Fruit fly (Drosophila melanogaster) whole organism, embryonic: ENCODE data around the gene Irbp18.

ENCODE experiments used
- B-H1 ChIP-seq: fragments of 200-800 bp; sonication (Bioruptor generic); IDR thresholded peaks from 3 replicates; pipeline ENCODE4 v1.3.6; 2022; ENCODE audit warnings: missing biosample characterization, missing genetic modification characterization
- BEAF-32 ChIP-seq: fragments of 200-800 bp; sonication (Bioruptor generic); optimal IDR thresholded peaks from 3 replicates; lab custom pipeline; 2017; ENCODE audit warnings: missing biosample characterization, missing genetic modification characterization, mild to moderate bottlenecking, moderate library complexity, missing genetic modification reagents
- CG1024 ChIP-seq: fragments of 200-800 bp; sonication (Bioruptor generic); IDR thresholded peaks from 2 replicates; pipeline ENCODE4 v1.3.6; 2022; ENCODE audit warnings: missing biosample characterization, missing genetic modification characterization
- CG11085 ChIP-seq: fragments of 200-800 bp; sonication (Bioruptor generic); IDR thresholded peaks from 2 replicates; pipeline ENCODE4 v1.3.6; 2022; ENCODE audit warnings: missing biosample characterization, missing genetic modification characterization
- CG12219 ChIP-seq: fragments of 200-800 bp; sonication (Bioruptor generic); optimal IDR thresholded peaks from 3 replicates; lab custom pipeline; 2018; ENCODE audit warnings: missing biosample characterization, mild to moderate bottlenecking, missing genetic modification characterization
- CG12299 ChIP-seq: fragments of 200-800 bp; sonication (Bioruptor generic); optimal IDR thresholded peaks from 2 replicates; lab custom pipeline; 2018; ENCODE audit warnings: missing biosample characterization, mild to moderate bottlenecking, missing genetic modification characterization
- CG12942 ChIP-seq: fragments of 200-800 bp; sonication (Bioruptor generic); optimal IDR thresholded peaks from 3 replicates; lab custom pipeline; 2016; ENCODE audit warnings: missing biosample characterization, missing genetic modification characterization
- CG15479 ChIP-seq: fragments of 200-800 bp; sonication (Bioruptor generic); optimal IDR thresholded peaks from 3 replicates; lab custom pipeline; 2019; ENCODE audit warnings: missing biosample characterization, mild to moderate bottlenecking, missing genetic modification characterization, moderate library complexity
- CG15696 ChIP-seq: fragments of 200-800 bp; sonication (Bioruptor generic); optimal IDR thresholded peaks from 2 replicates; lab custom pipeline; 2019; ENCODE audit warnings: missing biosample characterization, mild to moderate bottlenecking, missing genetic modification characterization, moderate library complexity
- CG1603 ChIP-seq: fragments of 200-800 bp; sonication (Bioruptor generic); optimal IDR thresholded peaks from 2 replicates; lab custom pipeline; 2019; ENCODE audit warnings: missing biosample characterization, mild to moderate bottlenecking, missing genetic modification characterization, moderate library complexity
- CG17328 ChIP-seq: fragments of 200-800 bp; sonication (Bioruptor generic); IDR thresholded peaks from 2 replicates; pipeline ENCODE4 v1.3.6; 2022; ENCODE audit warnings: missing biosample characterization, missing genetic modification characterization
- CG2129 ChIP-seq: fragments of 200-800 bp; sonication (Bioruptor generic); IDR thresholded peaks from 2 replicates; pipeline ENCODE4 v1.3.6; 2022; ENCODE audit warnings: missing biosample characterization, missing genetic modification characterization; ENCODE audit not compliant: partially characterized antibody
- CG2889 ChIP-seq: fragments of 200-800 bp; sonication (Bioruptor generic); IDR thresholded peaks from 3 replicates; pipeline ENCODE4 v1.3.6; 2022; ENCODE audit warnings: missing biosample characterization, missing genetic modification characterization
- CG30020 ChIP-seq: fragments of 200-800 bp; optimal IDR thresholded peaks from 2 replicates; lab custom pipeline; 2019; ENCODE audit warnings: missing biosample characterization, mild to moderate bottlenecking, missing genetic modification characterization, moderate library complexity
- CG30431 ChIP-seq: fragments of 200-800 bp; sonication (Bioruptor generic); optimal IDR thresholded peaks from 2 replicates; lab custom pipeline; 2017; ENCODE audit warnings: missing biosample characterization, missing genetic modification characterization
- CG4424 ChIP-seq: fragments of 200-800 bp; sonication (Bioruptor generic); optimal IDR thresholded peaks from 3 replicates; lab custom pipeline; 2016; ENCODE audit warnings: missing biosample characterization, missing genetic modification characterization
- CG5180 ChIP-seq: fragments of 200-800 bp; sonication (Bioruptor generic); optimal IDR thresholded peaks from 3 replicates; lab custom pipeline; 2017; ENCODE audit warnings: missing biosample characterization, missing genetic modification characterization, mild to moderate bottlenecking, moderate library complexity, missing genetic modification reagents
- CG6683 ChIP-seq: fragments of 200-800 bp; sonication (Bioruptor generic); optimal IDR thresholded peaks from 2 replicates; lab custom pipeline; 2017; ENCODE audit warnings: missing biosample characterization, mild to moderate bottlenecking, missing genetic modification characterization, missing genetic modification reagents
- CG8388 ChIP-seq: fragments of 200-800 bp; sonication (Bioruptor generic); optimal IDR thresholded peaks from 2 replicates; lab custom pipeline; 2019; ENCODE audit warnings: missing biosample characterization, mild to moderate bottlenecking, missing genetic modification characterization, moderate library complexity
- CG8765 ChIP-seq: fragments of 200-800 bp; sonication (Bioruptor generic); IDR thresholded peaks from 2 replicates; pipeline ENCODE4 v1.3.6; 2022; ENCODE audit warnings: missing biosample characterization, missing genetic modification characterization
- D ChIP-seq, 2 experiments: fragments of 200-800 bp in 1 of 2; fragments of >200 bp in 1 of 2; sonication (Bioruptor generic) in 1 of 2; optimal IDR thresholded peaks; 2 replicates in 1 of 2; 3 replicates in 1 of 2; lab custom pipeline; 2017; ENCODE audit warnings: mild to moderate bottlenecking in 1 of 2, missing biosample characterization in 1 of 2, missing genetic modification characterization in 1 of 2, missing genetic modification reagents in 1 of 2
- Drgx ChIP-seq: fragments of 200-800 bp; sonication (Bioruptor generic); IDR thresholded peaks from 2 replicates; pipeline ENCODE4 v1.3.6; 2022; ENCODE audit warnings: missing biosample characterization, missing genetic modification characterization
- Fer2 ChIP-seq: fragments of 200-800 bp; sonication (Bioruptor generic); optimal IDR thresholded peaks from 2 replicates; lab custom pipeline; 2018; ENCODE audit warnings: missing biosample characterization, mild to moderate bottlenecking, missing genetic modification characterization, moderate library complexity
- Hsf ChIP-seq: fragments of 200-800 bp; sonication (Bioruptor generic); optimal IDR thresholded peaks from 3 replicates; lab custom pipeline; 2016; ENCODE audit warnings: missing biosample characterization, missing genetic modification characterization
- Kr ChIP-seq: fragments of 200-800 bp; sonication (Bioruptor generic); optimal IDR thresholded peaks from 2 replicates; lab custom pipeline; 2017; ENCODE audit warnings: missing biosample characterization, mild to moderate bottlenecking, missing genetic modification characterization
- Lhr ChIP-seq: fragments of 200-800 bp; sonication (Bioruptor generic); optimal IDR thresholded peaks from 3 replicates; lab custom pipeline; 2017; ENCODE audit warnings: mild to moderate bottlenecking, missing biosample characterization, missing genetic modification reagents, missing genetic modification characterization
- Oaz ChIP-seq: fragments of 200-800 bp; sonication (Bioruptor generic); IDR thresholded peaks from 2 replicates; pipeline ENCODE4 v1.3.6; 2022; ENCODE audit warnings: missing biosample characterization, missing genetic modification characterization
- Oli ChIP-seq: fragments of 200-800 bp; sonication (Bioruptor generic); optimal IDR thresholded peaks from 2 replicates; lab custom pipeline; 2018; ENCODE audit warnings: missing biosample characterization, mild to moderate bottlenecking, missing genetic modification characterization, moderate library complexity
- Sry-δ ChIP-seq: fragments of 200-800 bp; sonication (Bioruptor generic); optimal IDR thresholded peaks from 2 replicates; lab custom pipeline; 2016; ENCODE audit warnings: missing biosample characterization, missing genetic modification characterization
- Taf1 ChIP-seq: fragments of 200-800 bp; sonication (Bioruptor generic); IDR thresholded peaks from 2 replicates; pipeline ENCODE4 v1.3.6; 2022; ENCODE audit warnings: missing biosample characterization, missing genetic modification characterization
- Vsx1 ChIP-seq: fragments of 200-800 bp; sonication (Bioruptor generic); optimal IDR thresholded peaks from 2 replicates; lab custom pipeline; 2017; ENCODE audit warnings: missing biosample characterization, mild to moderate bottlenecking, missing genetic modification characterization, missing genetic modification reagents
- YL-1 ChIP-seq: fragments of 200-800 bp; sonication (Bioruptor generic); optimal IDR thresholded peaks from 3 replicates; lab custom pipeline; 2017; ENCODE audit warnings: missing biosample characterization, mild to moderate bottlenecking, missing genetic modification characterization
- ara ChIP-seq: fragments of 200-800 bp; sonication (Bioruptor generic); IDR thresholded peaks from 2 replicates; pipeline ENCODE4 v1.3.6; 2022; ENCODE audit warnings: missing biosample characterization, missing genetic modification characterization
- bab2 ChIP-seq: fragments of 200-800 bp; sonication (Bioruptor generic); optimal IDR thresholded peaks from 2 replicates; lab custom pipeline; 2016; ENCODE audit warnings: missing biosample characterization, missing genetic modification characterization
- btn ChIP-seq: fragments of 200-800 bp; sonication (Bioruptor generic); optimal IDR thresholded peaks from 2 replicates; lab custom pipeline; 2016; ENCODE audit warnings: missing biosample characterization, missing genetic modification characterization
- cwo ChIP-seq: fragments of 200-800 bp; sonication (Bioruptor generic); optimal IDR thresholded peaks from 3 replicates; lab custom pipeline; 2017; ENCODE audit warnings: missing biosample characterization, missing genetic modification characterization, mild to moderate bottlenecking, moderate library complexity, missing genetic modification reagents
- esg ChIP-seq: fragments of 200-800 bp; sonication (Bioruptor generic); conservative IDR thresholded peaks from 2 replicates; pipeline ENCODE4 v1.3.6; 2022; ENCODE audit warnings: missing biosample characterization, missing genetic modification characterization
- gsb ChIP-seq: fragments of 200-800 bp; sonication (Bioruptor generic); IDR thresholded peaks from 2 replicates; pipeline ENCODE4 v1.3.6; 2022; ENCODE audit warnings: missing biosample characterization, missing genetic modification characterization
- gsb-n ChIP-seq: fragments of 200-800 bp; sonication (Bioruptor generic); optimal IDR thresholded peaks from 3 replicates; lab custom pipeline; 2018; ENCODE audit warnings: missing biosample characterization, mild to moderate bottlenecking, missing genetic modification characterization
- hb ChIP-seq: fragments of 200-800 bp; sonication (Bioruptor generic); IDR thresholded peaks from 3 replicates; pipeline ENCODE4 v1.3.6; 2022; ENCODE audit warnings: missing biosample characterization, missing genetic modification characterization; ENCODE audit not compliant: partially characterized antibody
- ind ChIP-seq: fragments of 200-800 bp; sonication (Bioruptor generic); optimal IDR thresholded peaks from 3 replicates; lab custom pipeline; 2016; ENCODE audit warnings: missing biosample characterization, missing genetic modification characterization
- inv ChIP-seq: fragments of 200-800 bp; sonication (Bioruptor generic); IDR thresholded peaks from 2 replicates; pipeline ENCODE4 v1.3.6; 2022; ENCODE audit warnings: missing biosample characterization, missing genetic modification characterization; ENCODE audit not compliant: partially characterized antibody
- lmd ChIP-seq: fragments of 200-800 bp; sonication (Bioruptor generic); IDR thresholded peaks from 2 replicates; pipeline ENCODE4 v1.3.6; 2022; ENCODE audit warnings: missing biosample characterization, missing genetic modification characterization
- repo ChIP-seq: fragments of 200-800 bp; sonication (Bioruptor generic); optimal IDR thresholded peaks from 2 replicates; lab custom pipeline; 2016; ENCODE audit warnings: missing biosample characterization, missing genetic modification characterization
- ro ChIP-seq: fragments of 200-800 bp; sonication (Bioruptor generic); IDR thresholded peaks from 2 replicates; pipeline ENCODE4 v1.3.6; 2022; ENCODE audit warnings: missing biosample characterization, missing genetic modification characterization
- salm ChIP-seq: fragments of 200-800 bp; sonication (Bioruptor generic); optimal IDR thresholded peaks from 2 replicates; lab custom pipeline; 2018; ENCODE audit warnings: missing biosample characterization, mild to moderate bottlenecking, missing genetic modification characterization
- schlank ChIP-seq: fragments of 200-800 bp; sonication (Bioruptor generic); optimal IDR thresholded peaks from 2 replicates; lab custom pipeline; 2018; ENCODE audit warnings: missing biosample characterization, mild to moderate bottlenecking, missing genetic modification characterization
- tll ChIP-seq, 2 experiments: fragments of 200-800 bp in 1 of 2; fragments of >200 bp in 1 of 2; sonication (Bioruptor generic) in 1 of 2; optimal IDR thresholded peaks; 2 replicates each; lab custom pipeline; 2017 to 2019; ENCODE audit warnings: missing biosample characterization in 2 of 2, missing genetic modification characterization in 2 of 2, mild to moderate bottlenecking in 1 of 2, moderate library complexity in 1 of 2
- zf30C ChIP-seq: fragments of 200-800 bp; sonication (Bioruptor generic); optimal IDR thresholded peaks from 3 replicates; lab custom pipeline; 2018; ENCODE audit warnings: missing biosample characterization, mild to moderate bottlenecking, missing genetic modification characterization

The Irbp18 gene

dm6 chr3L:11047877-11048276 lies 50.1 kb downstream of the Irbp18 start (continued):
- TF ChIP-seq btn (peak; percentile 42), Oaz (GFP tag; lab: Robert Waterston, UW) (peak; percentile 70), CG6683 (GFP tag; lab: Kevin White, UChicago) (no peak), Drgx (peak; percentile 40; the same call in 1 of the 2 replicates), ind (GFP tag; lab: Kevin White, UChicago) (peak; percentile 59), CG8765 (GFP tag; lab: Robert Waterston, UW) (peak; percentile 60; the same call in 1 of the 2 replicates), CG4424 (GFP tag; lab: Kevin White, UChicago) (peak; percentile 74), bab2 (GFP tag; lab: Kevin White, UChicago) (peak; percentile 78), CG11085 (GFP tag; lab: Robert Waterston, UW) (peak; percentile 69; the same call in 1 of the 2 replicates), ara (GFP tag; lab: Robert Waterston, UW) (peak; percentile 55; the same call in 1 of the 2 replicates), zf30C (GFP tag; lab: Kevin White, UChicago) (no peak), CG15479 (GFP tag; lab: Kevin White, UChicago) (no peak), CG12299 (no peak), repo (peak; percentile 66), CG2129 (no peak), ro (GFP tag; lab: Robert Waterston, UW) (no peak; the same call in 1 of the 2 replicates), CG30431 (GFP tag; lab: Kevin White, UChicago) (peak; percentile 71), CG8388 (GFP tag; lab: Kevin White, UChicago) (peak; percentile 50), Oli (tag; lab: Kevin White, UChicago) (peak; percentile 54), CG15696 (tag; lab: Kevin White, UChicago) (peak; percentile 79), YL-1 (GFP tag; lab: Kevin White, UChicago) (peak; percentile 12), Fer2 (tag; lab: Kevin White, UChicago) (peak; percentile 36), Kr (GFP tag; lab: Kevin White, UChicago) (no peak), CG1603 (peak; percentile 82), Lhr (GFP tag; lab: Kevin White, UChicago) (peak; percentile 72), CG12219 (GFP tag; lab: Kevin White, UChicago) (peak; percentile 62), cwo (no peak), B-H1 (GFP tag; lab: Robert Waterston, UW) (no peak; the same call in 2 of the 3 replicates), Hsf (GFP tag; lab: Kevin White, UChicago) (peak; percentile 83), CG2889 (GFP tag; lab: Robert Waterston, UW) (no peak), CG17328 (GFP tag; lab: Robert Waterston, UW) (peak; percentile 75), CG12942 (GFP tag; lab: Kevin White, UChicago) (peak; percentile 57), schlank (tag; lab: Kevin White, UChicago) (peak; percentile 42), gsb-n (tag; lab: Kevin White, UChicago) (peak; percentile 10), CG5180 (peak; percentile 66), Sry-δ (GFP tag; lab: Kevin White, UChicago) (peak; percentile 44), Taf1 (GFP tag; lab: Robert Waterston, UW) (peak; percentile 64), BEAF-32 (GFP tag; lab: Kevin White, UChicago) (no peak), gsb (peak; percentile 68), hb (GFP tag; lab: Robert Waterston, UW) (no peak), inv (GFP tag; lab: Robert Waterston, UW) (no peak), D (optimal IDR thresholded peaks at IDR 0.05; lab: Kevin White, UChicago) (no peak), D (GFP tag; optimal IDR thresholded peaks at IDR 0.05; lab: Kevin White, UChicago) (peak; percentile 51), CG1024 (GFP tag; lab: Robert Waterston, UW) (peak; percentile 68), esg (GFP tag; lab: Robert Waterston, UW) (no peak), salm (tag; lab: Kevin White, UChicago) (no peak), Vsx1 (GFP tag; lab: Kevin White, UChicago) (peak; percentile 83), lmd (peak; percentile 84), CG30020 (no peak), tll (GFP tag; optimal IDR thresholded peaks at IDR 0.05; lab: Kevin White, UChicago) (no peak)
